Fruit fly (Drosophila melanogaster) whole organism, prepupa: ENCODE measurements around the gene mRpL27.

Source experiments
- CG10669 ChIP-seq: fragments of 200-800 bp; sonication (Bioruptor generic); optimal IDR thresholded peaks from 3 replicates; lab custom pipeline; 2018; ENCODE audit warnings: missing biosample characterization, mild to moderate bottlenecking, missing genetic modification characterization, moderate library complexity
- CG11294 ChIP-seq: fragments of 200-800 bp; sonication (Bioruptor generic); IDR thresholded peaks from 2 replicates; pipeline ENCODE4 v1.3.6; 2022; ENCODE audit warnings: missing biosample characterization, missing genetic modification characterization
- CG11902 ChIP-seq: fragments of 200-800 bp; sonication (Bioruptor generic); optimal IDR thresholded peaks from 3 replicates; lab custom pipeline; 2016; ENCODE audit warnings: missing biosample characterization, missing genetic modification characterization
- CG16779 ChIP-seq: fragments of 200-800 bp; sonication (Bioruptor generic); optimal IDR thresholded peaks from 3 replicates; lab custom pipeline; 2017; ENCODE audit warnings: missing biosample characterization, mild to moderate bottlenecking, missing genetic modification characterization
- CG31627 ChIP-seq: fragments of 200-800 bp; sonication (Bioruptor generic); optimal IDR thresholded peaks from 3 replicates; lab custom pipeline; 2016; ENCODE audit warnings: missing biosample characterization, missing genetic modification characterization
- CG4318 ChIP-seq: fragments of 200-800 bp; sonication (Bioruptor generic); optimal IDR thresholded peaks from 3 replicates; lab custom pipeline; 2017; ENCODE audit warnings: missing biosample characterization, mild to moderate bottlenecking, missing genetic modification characterization
- CG6163 ChIP-seq: fragments of 200-800 bp; sonication (Bioruptor generic); IDR thresholded peaks from 3 replicates; pipeline ENCODE4 v1.3.6; 2022; ENCODE audit warnings: missing biosample characterization, missing genetic modification characterization
- CG6808 ChIP-seq: fragments of 200-800 bp; sonication (Bioruptor generic); optimal IDR thresholded peaks from 3 replicates; lab custom pipeline; 2017; ENCODE audit warnings: missing biosample characterization, missing genetic modification characterization, mild to moderate bottlenecking, moderate library complexity, missing genetic modification reagents
- CG6854 ChIP-seq: fragments of 200-800 bp; sonication (Bioruptor generic); optimal IDR thresholded peaks from 2 replicates; lab custom pipeline; 2017; ENCODE audit warnings: missing biosample characterization, mild to moderate bottlenecking, missing genetic modification characterization
- CG7368 ChIP-seq: fragments of 200-800 bp; sonication (Bioruptor generic); optimal IDR thresholded peaks from 3 replicates; lab custom pipeline; 2016; ENCODE audit warnings: missing biosample characterization, missing genetic modification characterization
- CG8119 ChIP-seq: fragments of 200-800 bp; sonication (Bioruptor generic); IDR thresholded peaks from 3 replicates; pipeline ENCODE4 v1.3.6; 2022; ENCODE audit warnings: missing biosample characterization, missing genetic modification characterization
- CG8319 ChIP-seq: fragments of 200-800 bp; sonication (Bioruptor generic); optimal IDR thresholded peaks from 3 replicates; lab custom pipeline; 2016; ENCODE audit warnings: missing biosample characterization, missing genetic modification characterization
- CG8632 ChIP-seq: fragments of 200-800 bp; sonication (Bioruptor generic); optimal IDR thresholded peaks from 3 replicates; lab custom pipeline; 2016; ENCODE audit warnings: missing biosample characterization, missing genetic modification characterization
- CG9139 ChIP-seq: fragments of 200-800 bp; sonication (Bioruptor generic); optimal IDR thresholded peaks from 3 replicates; lab custom pipeline; 2017; ENCODE audit warnings: missing biosample characterization, mild to moderate bottlenecking, missing genetic modification characterization
- Eip75B ChIP-seq: fragments of 200-800 bp; sonication (Bioruptor generic); optimal IDR thresholded peaks from 3 replicates; lab custom pipeline; 2016; ENCODE audit warnings: missing biosample characterization, missing genetic modification characterization
- Eip93F ChIP-seq: fragments of 200-800 bp; sonication (Bioruptor generic); optimal IDR thresholded peaks from 2 replicates; lab custom pipeline; 2016; ENCODE audit warnings: missing biosample characterization, mild to moderate bottlenecking, missing genetic modification characterization
- Ets96B ChIP-seq: fragments of 200-800 bp; optimal IDR thresholded peaks from 2 replicates; lab custom pipeline; 2019; ENCODE audit warnings: missing biosample characterization, mild to moderate bottlenecking, missing genetic modification characterization, moderate library complexity
- Gug ChIP-seq: fragments of 200-800 bp; sonication (Bioruptor generic); IDR thresholded peaks from 2 replicates; pipeline ENCODE4 v1.3.6; 2022; ENCODE audit warnings: missing biosample characterization, missing genetic modification characterization
- Hr38 ChIP-seq: sonication (Bioruptor generic); optimal IDR thresholded peaks from 2 replicates; lab custom pipeline; 2016; ENCODE audit warnings: missing biosample characterization, missing genetic modification characterization
- Hr39 ChIP-seq: fragments of 200-800 bp; sonication (Bioruptor generic); optimal IDR thresholded peaks from 2 replicates; lab custom pipeline; 2016; ENCODE audit warnings: missing biosample characterization, missing genetic modification characterization
- Hr4 ChIP-seq: fragments of 200-800 bp; sonication (Bioruptor generic); optimal IDR thresholded peaks from 3 replicates; lab custom pipeline; 2016; ENCODE audit warnings: missing biosample characterization, missing genetic modification characterization
- Lpt ChIP-seq: fragments of 200-800 bp; sonication (Bioruptor generic); optimal IDR thresholded peaks from 3 replicates; lab custom pipeline; 2016; ENCODE audit warnings: missing biosample characterization, missing genetic modification characterization
- Met ChIP-seq: fragments of 200-800 bp; sonication (Bioruptor generic); optimal IDR thresholded peaks from 3 replicates; lab custom pipeline; 2016; ENCODE audit warnings: missing biosample characterization, missing genetic modification characterization
- Smox ChIP-seq: fragments of 200-800 bp; sonication (Bioruptor generic); optimal IDR thresholded peaks from 3 replicates; lab custom pipeline; 2016; ENCODE audit warnings: missing biosample characterization, missing genetic modification characterization
- Sox102F ChIP-seq: fragments of 200-800 bp; sonication (Bioruptor generic); optimal IDR thresholded peaks from 2 replicates; lab custom pipeline; 2016; ENCODE audit warnings: missing biosample characterization, mild to moderate bottlenecking, missing genetic modification characterization
- Sox14 ChIP-seq: fragments of 200-800 bp; sonication (Bioruptor generic); optimal IDR thresholded peaks from 3 replicates; lab custom pipeline; 2016; ENCODE audit warnings: missing biosample characterization, missing genetic modification characterization
- cyc ChIP-seq: fragments of 200-800 bp; sonication (Bioruptor generic); optimal IDR thresholded peaks from 3 replicates; lab custom pipeline; 2016; ENCODE audit warnings: missing biosample characterization, missing genetic modification characterization
- dsx ChIP-seq: fragments of 200-800 bp; optimal IDR thresholded peaks from 3 replicates; lab custom pipeline; 2019; ENCODE audit warnings: missing biosample characterization, mild to moderate bottlenecking, missing genetic modification characterization, moderate library complexity; ENCODE audit not compliant: poor library complexity, severe bottlenecking
- eg ChIP-seq: fragments of 200-800 bp; sonication (Bioruptor generic); IDR thresholded peaks from 3 replicates; pipeline ENCODE4 v1.3.6; 2022; ENCODE audit warnings: missing biosample characterization, missing genetic modification characterization
- esn ChIP-seq: fragments of 200-800 bp; sonication (Bioruptor generic); optimal IDR thresholded peaks from 2 replicates; lab custom pipeline; 2016; ENCODE audit warnings: missing biosample characterization, mild to moderate bottlenecking, missing genetic modification characterization, moderate library complexity
- fd59A ChIP-seq: fragments of 200-800 bp; sonication (Bioruptor generic); optimal IDR thresholded peaks from 2 replicates; lab custom pipeline; 2017; ENCODE audit warnings: missing biosample characterization, mild to moderate bottlenecking, missing genetic modification characterization, missing genetic modification reagents
- fkh ChIP-seq: fragments of 200-800 bp; sonication (Bioruptor generic); optimal IDR thresholded peaks from 3 replicates; lab custom pipeline; 2017; ENCODE audit warnings: missing biosample characterization, mild to moderate bottlenecking, missing genetic modification characterization, moderate library complexity
- pdm3 ChIP-seq: fragments of 200-800 bp; sonication (Bioruptor generic); optimal IDR thresholded peaks from 3 replicates; lab custom pipeline; 2016; ENCODE audit warnings: missing biosample characterization, missing genetic modification characterization
- spab ChIP-seq: fragments of 200-800 bp; sonication (Bioruptor generic); optimal IDR thresholded peaks from 2 replicates; lab custom pipeline; 2017; ENCODE audit warnings: missing biosample characterization, mild to moderate bottlenecking, missing genetic modification characterization, missing genetic modification reagents
- ss ChIP-seq, 2 experiments: fragments of 200-800 bp; sonication (Bioruptor generic); optimal IDR thresholded peaks; 2 replicates in 1 of 2; 3 replicates in 1 of 2; lab custom pipeline; 2017 to 2018; ENCODE audit warnings: mild to moderate bottlenecking in 2 of 2, missing biosample characterization in 2 of 2, missing genetic modification characterization in 2 of 2, moderate library complexity in 1 of 2
- svp ChIP-seq: fragments of 200-800 bp; sonication (Bioruptor generic); peaks from one replicate; lab custom pipeline; 2016; ENCODE audit warnings: missing biosample characterization, missing genetic modification characterization
- topi ChIP-seq: fragments of 200-800 bp; sonication (Bioruptor generic); optimal IDR thresholded peaks from 3 replicates; lab custom pipeline; 2016; ENCODE audit warnings: missing biosample characterization, missing genetic modification characterization

Gene mRpL27

DNA sequence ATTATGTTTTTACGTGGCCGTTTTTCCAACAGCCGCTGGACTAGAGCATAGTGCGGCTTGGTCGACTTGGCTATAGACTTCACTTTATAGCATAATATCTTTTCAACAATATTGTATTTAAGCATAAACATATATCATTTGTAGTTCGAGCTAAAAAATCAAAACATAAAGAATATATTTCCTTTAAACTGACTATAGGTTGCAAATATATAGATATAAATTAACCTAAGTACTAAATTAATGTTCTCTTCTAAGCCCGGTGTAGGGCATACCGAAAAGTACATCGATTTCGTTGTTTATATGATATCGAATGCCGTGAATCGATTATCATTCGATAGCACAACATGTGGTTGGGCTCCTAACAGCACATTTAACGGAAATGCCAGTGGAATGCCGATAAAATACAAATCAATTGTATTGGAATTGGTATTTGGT, 10.8 kb downstream of the mRpL27 start, which contains the start of gene MFS18 (continued):
- peak; percentile 95 for TF ChIP-seq topi (GFP tag; lab: Kevin White, UChicago)
- peak; percentile 94 for TF ChIP-seq Sox102F (GFP tag; lab: Kevin White, UChicago)
- TF ChIP-seq svp (GFP tag; lab: Kevin White, UChicago) = peak; percentile 98
- TF ChIP-seq Lpt (GFP tag; lab: Kevin White, UChicago) = peak; percentile 93
- peak; percentile 89 for TF ChIP-seq Ets96B
- TF ChIP-seq cyc = peak; percentile 93
- peak; percentile 88 for TF ChIP-seq Hr39 (GFP tag; lab: Kevin White, UChicago)
- TF ChIP-seq CG6808 (GFP tag; lab: Kevin White, UChicago) = peak; percentile 95
- TF ChIP-seq CG11294 (GFP tag; lab: Robert Waterston, UW) = peak; percentile 99
- TF ChIP-seq CG8319 (GFP tag; lab: Kevin White, UChicago) = peak; percentile 98
- TF ChIP-seq ss (GFP tag; optimal IDR thresholded peaks at IDR 0.05; lab: Kevin White, UChicago) = peak in 1 of 2 experiments; percentile 90
- no peak for TF ChIP-seq CG16779
- TF ChIP-seq eg (GFP tag; lab: Robert Waterston, UW) = peak; percentile 99
- peak; percentile 96 for TF ChIP-seq pdm3 (GFP tag; lab: Kevin White, UChicago)
- peak; percentile 98 for TF ChIP-seq spab (GFP tag; lab: Kevin White, UChicago)
- TF ChIP-seq Smox (GFP tag; lab: Kevin White, UChicago) = peak; percentile 95
- no peak for TF ChIP-seq CG9139 (GFP tag; lab: Kevin White, UChicago)
- peak; percentile 98 for TF ChIP-seq CG6163
- TF ChIP-seq Hr4 (GFP tag; lab: Kevin White, UChicago) = peak; percentile 96
- peak; percentile 99 for TF ChIP-seq CG8119 (GFP tag; lab: Robert Waterston, UW)
- peak; percentile 92 for TF ChIP-seq Sox14 (GFP tag; lab: Kevin White, UChicago)
- TF ChIP-seq CG7368 = peak; percentile 99
- peak; percentile 86 for TF ChIP-seq dsx (GFP tag; lab: Kevin White, UChicago)
- TF ChIP-seq CG4318 (GFP tag; lab: Kevin White, UChicago) = no peak
- TF ChIP-seq Gug (GFP tag; lab: Robert Waterston, UW) = peak; percentile 99
- TF ChIP-seq Hr38 (GFP tag; lab: Kevin White, UChicago) = peak; percentile 20
- TF ChIP-seq CG11902 = peak; percentile 95
- peak; percentile 99 for TF ChIP-seq CG10669 (GFP tag; lab: Kevin White, UChicago)
- TF ChIP-seq Met = peak; percentile 95
- peak; percentile 98 for TF ChIP-seq CG8632 (GFP tag; lab: Kevin White, UChicago)
- TF ChIP-seq Eip75B (GFP tag; lab: Kevin White, UChicago) = peak; percentile 92
- TF ChIP-seq CG31627 (GFP tag; lab: Kevin White, UChicago) = peak; percentile 91
- TF ChIP-seq, all 60 proteins: peak for 55

DNA sequence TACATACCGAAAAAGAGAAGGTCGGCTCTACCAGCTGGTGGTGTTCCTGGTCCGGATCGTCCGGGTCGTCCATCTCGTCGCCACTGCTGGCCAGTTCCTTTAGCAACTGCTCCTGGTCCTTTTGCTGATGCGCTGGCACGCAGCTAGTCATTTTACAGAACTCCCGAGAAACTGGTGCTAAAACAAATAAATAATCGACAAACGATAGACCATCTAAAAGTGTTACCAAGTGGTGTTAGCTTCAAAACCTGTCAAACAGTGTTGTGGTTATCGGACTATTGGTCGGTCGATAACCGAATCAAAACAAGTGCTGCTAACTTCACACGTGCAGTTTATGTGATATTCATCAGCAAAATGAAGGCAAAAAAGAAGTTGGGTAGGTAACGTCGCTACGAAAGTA, 15.0 kb downstream of the mRpL27 start, which contains the start of the genes morgue and Elp3:
TSS of gene morgue (minus strand) at position 224 of the 400 bp plus-strand sequence.
TSS of gene Elp3 (plus strand) at position 276 of the 400 bp plus-strand sequence.
- peak; percentile 20 for TF ChIP-seq CG6854 (GFP tag; lab: Kevin White, UChicago)
- peak; percentile 77 for TF ChIP-seq fkh (GFP tag; lab: Kevin White, UChicago)
- TF ChIP-seq CG11902 = no peak
- no peak for TF ChIP-seq Hr4 (GFP tag; lab: Kevin White, UChicago)
- no peak for TF ChIP-seq CG16779
- no peak for TF ChIP-seq Hr38 (GFP tag; lab: Kevin White, UChicago)
- TF ChIP-seq spab (GFP tag; lab: Kevin White, UChicago) = no peak
- no peak for TF ChIP-seq Eip93F (GFP tag; lab: Kevin White, UChicago)

DNA sequence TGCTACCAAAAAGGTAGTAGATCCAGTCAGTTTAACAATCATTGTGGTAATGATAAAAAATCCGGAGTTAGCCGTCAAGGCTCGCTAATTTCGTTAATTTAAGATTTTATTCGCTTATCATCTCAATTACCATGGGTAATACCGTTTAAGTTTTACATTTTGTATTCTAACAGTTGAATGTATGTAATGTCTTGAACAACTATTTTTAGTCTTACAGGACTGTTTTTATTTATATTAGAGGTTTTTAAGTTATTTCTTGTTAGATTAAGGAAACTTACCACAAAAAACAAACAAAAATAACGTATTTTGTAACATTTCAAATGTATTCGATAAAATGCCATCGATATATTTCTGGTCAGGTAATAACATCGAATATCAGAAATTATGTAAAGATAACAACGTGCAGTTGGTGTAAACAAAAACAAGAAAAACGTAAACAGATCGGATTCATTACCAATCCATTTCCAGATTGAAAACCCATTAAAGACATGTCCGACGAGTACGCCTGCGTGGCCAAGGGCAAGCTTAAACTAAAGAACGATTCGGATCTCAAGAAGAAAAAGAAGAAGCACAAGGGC, 17.3 kb downstream of the mRpL27 start, which contains the start of the genes Sfp24F and CG15432:
TSS of gene Sfp24F (minus strand) at position 51 of the 578 bp plus-strand sequence.
TSS of gene CG15432 (plus strand) at position 311 of the 578 bp plus-strand sequence.
- TF ChIP-seq fkh (GFP tag; lab: Kevin White, UChicago) (peak; percentile 87), fd59A (GFP tag; lab: Kevin White, UChicago) (no peak), esn (no peak)
